Fruit fly (Drosophila melanogaster) Kc167 (cell line): ENCODE data around the gene CG18814.

Experiments used
- Myc ChIP-seq: fragments of >200 bp; optimal IDR thresholded peaks from 2 replicates; lab custom pipeline; 2017; ENCODE audit warnings: missing external identifiers
- Sin3A ChIP-seq: fragments of >200 bp; optimal IDR thresholded peaks from 2 replicates; lab custom pipeline; 2018; ENCODE audit warnings: missing external identifiers
- psq ChIP-seq: fragments of >200 bp; optimal IDR thresholded peaks from 2 replicates; lab custom pipeline; 2017; ENCODE audit warnings: missing external identifiers

DNA sequence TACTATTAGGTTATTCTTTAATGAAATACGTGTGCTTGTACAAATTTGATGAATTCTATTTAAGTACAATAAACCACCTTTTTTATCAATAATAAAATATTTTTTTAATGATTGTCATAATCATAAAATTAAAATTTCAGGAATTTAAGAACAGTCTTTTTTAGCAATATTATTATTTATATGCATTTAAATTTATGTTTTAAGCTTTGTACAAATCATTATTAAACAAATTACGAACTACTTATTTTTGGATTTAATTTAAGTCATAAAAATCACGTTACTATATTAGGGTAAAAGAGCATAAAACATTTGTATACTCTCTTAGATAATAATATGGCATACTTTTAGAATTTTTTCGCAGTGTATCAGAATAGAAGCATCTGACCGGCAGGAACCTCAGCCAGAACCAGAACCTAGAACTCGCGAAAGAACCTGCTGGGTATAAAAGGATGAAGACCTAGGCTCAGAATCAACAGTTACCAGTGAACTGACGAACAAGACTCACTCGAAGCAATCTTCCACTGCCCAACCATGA, 7.4 kb upstream of the CG18814 start, which contains the start of gene Cpr72Ea:
- TF ChIP-seq Myc (lab: Kevin White, UChicago) (no peak), Sin3A (lab: Kevin White, UChicago) (no peak), psq (lab: Kevin White, UChicago) (no peak)
